Worm (Caenorhabditis elegans): ENCODE data around the gene phf-14.
"Not testable (repeated sequence)": the region's sequence is repeated elsewhere in the genome, so short reads cannot be mapped to it uniquely, and the experiment has no call there.

Gene phf-14

ce11 chrV:17899503-17899902, 28.3 kb downstream of the phf-14 start, which contains the start of gene fbxa-157:
fbxa-157 (plus strand) TSS chrV:17899803.
- TF ChIP-seq fkh-6 (tag; optimal IDR thresholded peaks at IDR 0.05) (no peak), ets-4 (tag; optimal IDR thresholded peaks at IDR 0.05) (no peak), T23F11.4 (GFP tag; optimal IDR thresholded peaks at IDR 0.05) (no peak), ceh-45 (GFP tag; IDR thresholded peaks at IDR 0.05) (no peak), unc-86 (tag; optimal IDR thresholded peaks at IDR 0.05) (no peak), ceh-24 (tag; optimal IDR thresholded peaks at IDR 0.05) (no peak), pha-2 (tag; optimal IDR thresholded peaks at IDR 0.05) (no peak), elt-4 (tag; optimal IDR thresholded peaks at IDR 0.05) (no peak), F13H6.1 (tag; optimal IDR thresholded peaks at IDR 0.05) (no peak), hlh-13 (GFP tag; optimal IDR thresholded peaks at IDR 0.05) (no peak), ceh-30 (tag; optimal IDR thresholded peaks at IDR 0.05) (no peak), nhr-11 (tag; optimal IDR thresholded peaks at IDR 0.05) (no peak), ceh-34 (tag; optimal IDR thresholded peaks at IDR 0.05) (no peak), tbx-2 (tag; optimal IDR thresholded peaks at IDR 0.05) (no peak), syd-9 (tag; optimal IDR thresholded peaks at IDR 0.05) (no peak), dve-1 (tag; optimal IDR thresholded peaks at IDR 0.05) (no peak), ztf-16 (tag; optimal IDR thresholded peaks at IDR 0.05) (no peak), npax-4 (tag; optimal IDR thresholded peaks at IDR 0.05) (no peak), ceh-48 (tag; optimal IDR thresholded peaks at IDR 0.05) (no peak)

- TF ChIP-seq unc-86, ref-2, ttx-3 (tag; optimal IDR thresholded peaks at IDR 0.05): not testable (repeated sequence)
These were observed 32.6 kb downstream of the phf-14 start, which contains the start of gene C06H5.14 for ce11 chrV:17903829-17904228. C06H5.14 (plus strand) TSS chrV:17904129.

ce11 chrV:17905765-17906164, 34.6 kb downstream of the phf-14 start:
- TF ChIP-seq ceh-9 (tag; optimal IDR thresholded peaks at IDR 0.05) (no peak), unc-3 (GFP tag; conservative IDR thresholded peaks at IDR 0.05) (no peak), unc-3 (tag; optimal IDR thresholded peaks at IDR 0.05) (no peak), ceh-18 (tag; optimal IDR thresholded peaks at IDR 0.05) (no peak), unc-42 (tag; optimal IDR thresholded peaks at IDR 0.05) (no peak), ceh-31 (tag; optimal IDR thresholded peaks at IDR 0.05) (no peak), F13H6.1 (tag; optimal IDR thresholded peaks at IDR 0.05) (no peak), ahr-1 (tag; optimal IDR thresholded peaks at IDR 0.05) (no peak), elt-2 (tag; optimal IDR thresholded peaks at IDR 0.05) (no peak), pqm-1 (tag; optimal IDR thresholded peaks at IDR 0.05) (no peak), C38D4.7 (GFP tag; optimal IDR thresholded peaks at IDR 0.05) (no peak), ceh-6 (GFP tag; optimal IDR thresholded peaks at IDR 0.05) (no peak), ceh-14 (tag; optimal IDR thresholded peaks at IDR 0.05) (no peak), pax-1 (tag; optimal IDR thresholded peaks at IDR 0.05) (no peak), lim-6 (tag; optimal IDR thresholded peaks at IDR 0.05) (no peak), K02D7.2 (tag; optimal IDR thresholded peaks at IDR 0.05) (no peak)

- TF ChIP-seq tbx-2 (tag; optimal IDR thresholded peaks at IDR 0.05) (no peak), ceh-18 (tag; optimal IDR thresholded peaks at IDR 0.05) (no peak), nfya-1 (tag; optimal IDR thresholded peaks at IDR 0.05) (no peak), pha-2 (tag; optimal IDR thresholded peaks at IDR 0.05) (no peak)
These were observed 38.8 kb downstream of the phf-14 start, which contains the start of gene dcar-1 for ce11 chrV:17910019-17910418. dcar-1 (plus strand) TSS chrV:17910319.

ce11 chrV:17918726-17919125, 47.5 kb downstream of the phf-14 start, which contains the start of gene C06H5.8:
C06H5.8 (plus strand) TSS chrV:17919026.
- no peak for TF ChIP-seq odd-2 (tag; optimal IDR thresholded peaks at IDR 0.05)
